Worm (Caenorhabditis elegans) whole organism, L3 larva: Measurements from ENCODE around the gene emc-2.

Experiments used
- elt-2 ChIP-seq: sonication (generic microtip); optimal IDR thresholded peaks from 2 replicates; lab custom pipeline; 2016; ENCODE audit warnings: missing genetic modification reagents, mild to moderate bottlenecking, missing genetic modification characterization, missing compliant biosample characterization
- nhr-25 ChIP-seq: sonication (generic microtip); optimal IDR thresholded peaks from 2 replicates; lab custom pipeline; 2017; ENCODE audit warnings: missing biosample characterization, missing genetic modification characterization

DNA sequence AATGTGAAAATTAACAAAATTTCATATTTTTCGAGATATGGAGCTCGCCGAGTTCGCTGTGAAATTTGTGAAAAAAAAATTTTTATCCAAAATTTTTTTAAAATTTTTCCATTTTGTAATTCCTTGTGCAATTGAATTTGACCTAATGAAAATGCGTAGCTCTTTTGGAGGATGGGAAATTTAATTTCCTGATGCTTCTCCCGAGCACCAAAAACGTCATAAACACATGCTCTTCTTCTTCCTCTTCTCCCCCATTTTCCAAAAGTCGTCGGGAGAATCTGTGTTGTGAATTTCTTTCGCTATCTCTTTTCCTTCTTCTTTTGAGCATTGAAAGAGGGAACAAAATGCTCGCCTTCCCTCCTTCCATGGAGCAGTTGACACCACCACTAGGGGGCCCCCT is 35.5 kb upstream of the emc-2 start:
- TF ChIP-seq nhr-25 (tag; lab: Kevin White, UChicago) (no peak), elt-2 (no peak)
